Fruit fly (Drosophila melanogaster): ENCODE measurements around the gene loh.

DNA sequence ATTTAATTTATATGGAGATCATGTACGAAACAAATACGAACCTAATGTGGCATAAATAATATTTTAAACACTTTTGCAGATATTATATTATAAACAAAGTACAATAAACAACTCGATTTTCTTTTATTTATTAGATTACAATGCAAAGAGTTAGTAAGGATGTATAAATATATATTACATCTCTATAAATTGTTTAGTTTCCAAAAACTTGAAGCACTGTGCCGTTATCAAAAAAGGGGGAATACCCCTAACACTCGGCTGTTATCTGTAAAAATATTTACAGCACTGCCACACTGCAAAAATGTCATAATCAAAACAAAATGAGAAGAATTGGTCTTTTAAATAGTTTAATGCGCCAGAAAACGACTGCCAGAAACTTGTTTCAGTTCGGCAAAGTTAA lies 13.8 kb upstream of the loh start, which contains the start of gene CG5188:
- TF ChIP-seq CG6854 (GFP tag; optimal IDR thresholded peaks at IDR 0.05): no peak
- no peak for TF ChIP-seq dac (GFP tag; optimal IDR thresholded peaks at IDR 0.05)
- peak; percentile 7 for TF ChIP-seq Sox15 (GFP tag; optimal IDR thresholded peaks at IDR 0.05)
- no peak for TF ChIP-seq svp (GFP tag)
- TF ChIP-seq CG11294 (GFP tag; IDR thresholded peaks at IDR 0.05): no peak
- TF ChIP-seq salr (GFP tag; optimal IDR thresholded peaks at IDR 0.05): no peak
- peak; percentile 15 for TF ChIP-seq Hr39 (GFP tag; optimal IDR thresholded peaks at IDR 0.05)
- peak; percentile 4 for TF ChIP-seq Lpt (GFP tag; optimal IDR thresholded peaks at IDR 0.05)
- TF ChIP-seq spab (GFP tag; optimal IDR thresholded peaks at IDR 0.05): no peak
- no peak for TF ChIP-seq CG34406 (GFP tag; optimal IDR thresholded peaks at IDR 0.05)
- peak; percentile 52 for TF ChIP-seq CG3032 (tag; optimal IDR thresholded peaks at IDR 0.05)

Measured in whole organism, prepupa.